Worm (Caenorhabditis elegans): ENCODE results near the gene Y25C1A.13.

- TF ChIP-seq jun-1 (tag; optimal IDR thresholded peaks at IDR 0.05) (no peak), ztf-11 (tag; optimal IDR thresholded peaks at IDR 0.05) (no peak), nhr-12 (tag; optimal IDR thresholded peaks at IDR 0.05) (no peak)
Observed at ce11 chrII:3145842-3146241, 34.8 kb upstream of the Y25C1A.13 start, which contains the start of gene T10D4.15.

Measured in whole organism, L3 larva.